Fruit fly (Drosophila melanogaster) Kc167 (cell line): Measurements from ENCODE around the gene Mst89B.

Experiments
- Myc ChIP-seq: fragments of >200 bp; optimal IDR thresholded peaks from 2 replicates; lab custom pipeline; 2017; ENCODE audit warnings: missing external identifiers
- psq ChIP-seq: fragments of >200 bp; optimal IDR thresholded peaks from 2 replicates; lab custom pipeline; 2017; ENCODE audit warnings: missing external identifiers

DNA sequence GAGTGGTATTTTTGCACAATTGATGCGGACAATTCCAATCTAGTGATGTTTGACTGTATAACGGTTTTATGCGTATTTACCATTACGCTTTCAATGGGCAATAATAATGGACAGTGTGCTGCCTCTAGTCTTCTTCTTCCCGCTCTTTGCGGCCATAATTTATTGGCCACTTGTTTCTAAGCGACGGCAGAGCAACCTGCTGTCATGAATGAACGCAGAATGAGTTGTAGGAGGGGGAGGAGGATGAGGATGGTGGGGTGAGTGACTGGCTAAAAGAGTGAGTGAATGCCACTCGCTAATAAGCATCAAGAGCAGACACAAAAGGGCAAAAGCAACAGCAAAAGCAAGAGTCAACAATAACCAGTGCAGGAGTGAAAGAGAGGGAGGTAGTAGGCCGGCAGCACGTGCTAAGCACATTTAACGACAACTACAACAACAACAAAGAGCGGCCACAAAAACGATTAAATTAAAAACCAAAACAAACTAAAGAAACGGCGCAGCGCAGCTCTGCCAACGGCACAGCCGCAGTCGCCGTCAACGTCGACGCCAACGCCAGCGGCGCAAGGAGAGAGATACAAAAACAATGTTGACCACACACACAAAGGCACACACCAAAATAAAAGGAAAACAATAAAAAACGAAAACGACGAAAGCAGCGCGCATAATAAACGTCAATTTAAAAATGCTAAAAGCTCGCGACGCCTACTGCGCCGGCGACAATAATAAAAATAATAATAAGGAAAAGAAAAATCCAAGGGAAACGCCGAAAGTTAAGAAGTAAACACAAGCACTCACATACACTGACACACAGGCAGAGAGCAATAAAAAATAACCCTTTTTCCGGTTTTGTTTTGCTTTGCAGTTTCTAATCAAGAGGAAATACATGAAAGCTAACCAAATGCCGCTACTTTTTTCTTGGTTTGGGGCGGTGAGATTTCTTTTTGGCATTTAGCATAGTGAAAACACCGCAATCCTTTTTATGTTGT, 37.8 kb upstream of the Mst89B start:
- TF ChIP-seq Myc (lab: Kevin White, UChicago) (no peak), psq (no peak)
